Worm (Caenorhabditis elegans): ENCODE results near the gene F26F2.10.

F26F2.10 gene

ce11 chrV:20618632-20619031 lies 24.0 kb upstream of the F26F2.10 start, which contains the start of gene F46B3.7:
F46B3.7 (minus strand) TSS chrV:20618732.
- no peak for TF ChIP-seq attf-5 (GFP tag; optimal IDR thresholded peaks at IDR 0.05)
- TF ChIP-seq lin-35 (GFP tag; optimal IDR thresholded peaks at IDR 0.05), result no peak

- no peak for TF ChIP-seq akir-1 (GFP tag; optimal IDR thresholded peaks at IDR 0.05)
- no peak for TF ChIP-seq nfya-1 (tag; optimal IDR thresholded peaks at IDR 0.05; ENCODE audit: borderline replicate concordance, insufficient read depth)
- no peak for TF ChIP-seq athp-1 (tag; optimal IDR thresholded peaks at IDR 0.05)
- TF ChIP-seq nhr-179 (tag; optimal IDR thresholded peaks at IDR 0.05), result no peak
- no peak for TF ChIP-seq sdz-38 (tag; optimal IDR thresholded peaks at IDR 0.05)
- no peak for TF ChIP-seq ztf-18 (tag; optimal IDR thresholded peaks at IDR 0.05)
- TF ChIP-seq ztf-26 (tag; optimal IDR thresholded peaks at IDR 0.05), result no peak
- no peak for TF ChIP-seq egl-44 (GFP tag; IDR thresholded peaks at IDR 0.05)
- TF ChIP-seq gei-17 (GFP tag; optimal IDR thresholded peaks at IDR 0.05), result no peak
- TF ChIP-seq let-607 (tag; optimal IDR thresholded peaks at IDR 0.05), result no peak
- no peak for TF ChIP-seq hsf-1 (GFP tag; IDR thresholded peaks at IDR 0.05)
- no peak for TF ChIP-seq bed-2 (GFP tag; IDR thresholded peaks at IDR 0.05)
- TF ChIP-seq efl-1 (GFP tag; optimal IDR thresholded peaks at IDR 0.05), result no peak
- no peak for TF ChIP-seq B0035.1 (tag; optimal IDR thresholded peaks at IDR 0.05)
- TF ChIP-seq B0261.1 (tag; optimal IDR thresholded peaks at IDR 0.05), result no peak
These were observed 14.8 kb upstream of the F26F2.10 start, which contains the start of gene grd-2 for ce11 chrV:20609494-20609893. grd-2 (plus strand) TSS chrV:20609794.

ce11 chrV:20608688-20609087 lies 14.0 kb upstream of the F26F2.10 start, which contains the start of gene ttr-12:
ttr-12 (minus strand) TSS chrV:20608788.
- TF ChIP-seq F52B5.7 (tag; optimal IDR thresholded peaks at IDR 0.05), result no peak
- no peak for TF ChIP-seq xnd-1 (tag; optimal IDR thresholded peaks at IDR 0.05)
- no peak for TF ChIP-seq sptf-2 (GFP tag; optimal IDR thresholded peaks at IDR 0.05)
- TF ChIP-seq hlh-26 (GFP tag; conservative IDR thresholded peaks at IDR 0.05), result no peak
- no peak for TF ChIP-seq snpc-1.3 (tag; optimal IDR thresholded peaks at IDR 0.05; ENCODE audit: insufficient read depth)
- TF ChIP-seq lir-1 (GFP tag; conservative IDR thresholded peaks at IDR 0.05), result no peak
- no peak for TF ChIP-seq attf-5 (GFP tag; optimal IDR thresholded peaks at IDR 0.05)
- TF ChIP-seq let-607 (tag; optimal IDR thresholded peaks at IDR 0.05), result no peak
- no peak for TF ChIP-seq egl-44 (GFP tag; IDR thresholded peaks at IDR 0.05)
- no peak for TF ChIP-seq hmg-20 (GFP tag; IDR thresholded peaks at IDR 0.05)
- TF ChIP-seq ceh-79 (tag; optimal IDR thresholded peaks at IDR 0.05), result no peak
- TF ChIP-seq ztf-25 (GFP tag; IDR thresholded peaks at IDR 0.05), result no peak
- TF ChIP-seq athp-1 (tag; optimal IDR thresholded peaks at IDR 0.05), result no peak
- TF ChIP-seq Y67H2A.10 (GFP tag; conservative IDR thresholded peaks at IDR 0.05), result no peak
- TF ChIP-seq madf-8 (GFP tag; conservative IDR thresholded peaks at IDR 0.05), result no peak
- TF ChIP-seq F57C9.4 (tag; optimal IDR thresholded peaks at IDR 0.05), result no peak
- no peak for TF ChIP-seq dpff-1 (tag; optimal IDR thresholded peaks at IDR 0.05)
- no peak for TF ChIP-seq F39B2.1 (GFP tag; IDR thresholded peaks at IDR 0.05)
- no peak for TF ChIP-seq F37B4.10 (GFP tag; IDR thresholded peaks at IDR 0.05)

ce11 chrV:20606617-20607016 lies 12.0 kb upstream of the F26F2.10 start, which contains the start of gene F46B3.23:
F46B3.23 (minus strand) TSS chrV:20606717.
- no peak for TF ChIP-seq gei-17 (GFP tag; optimal IDR thresholded peaks at IDR 0.05)
- TF ChIP-seq nfyb-1 (GFP tag; IDR thresholded peaks at IDR 0.05), result no peak
- TF ChIP-seq ztf-25 (GFP tag; IDR thresholded peaks at IDR 0.05), result no peak
- no peak for TF ChIP-seq cebp-1 (GFP tag; IDR thresholded peaks at IDR 0.05)
- no peak for TF ChIP-seq cebp-1 (tag; optimal IDR thresholded peaks at IDR 0.05)
- no peak for TF ChIP-seq mcd-1 (GFP tag; IDR thresholded peaks at IDR 0.05)

All from whole organism, young adult.